Worm (Caenorhabditis elegans): ENCODE data around the gene swm-1.

swm-1 gene

ce11 chrV:9090824-9091798, 36.4 kb upstream of the swm-1 start:
- TF ChIP-seq tab-1 (GFP tag; IDR thresholded peaks at IDR 0.05): 0 out of 2 replicates have a peak, but pooled peaks have one; percentile 8

ce11 chrV:9088758-9089157, 34.1 kb upstream of the swm-1 start:
- TF ChIP-seq flt-1 (GFP tag; IDR thresholded peaks at IDR 0.05) (peak; percentile 42; the same call in 1 of the 2 replicates), ztf-23 (GFP tag; IDR thresholded peaks at IDR 0.05) (0 out of 2 replicates have a peak, but pooled peaks have one; percentile 7), ref-1 (GFP tag; conservative IDR thresholded peaks at IDR 0.05) (no peak)

ce11 chrV:9085845-9086244, 31.2 kb upstream of the swm-1 start:
- TF ChIP-seq flt-1 (GFP tag; IDR thresholded peaks at IDR 0.05) (no peak), ztf-29 (GFP tag; IDR thresholded peaks at IDR 0.05) (no peak), T22C8.4 (GFP tag; IDR thresholded peaks at IDR 0.05) (no peak), tab-1 (GFP tag; IDR thresholded peaks at IDR 0.05) (no peak), med-1 (GFP tag; optimal IDR thresholded peaks at IDR 0.05; ENCODE audit: insufficient read depth) (no peak), cog-1 (tag; optimal IDR thresholded peaks at IDR 0.05) (no peak), ref-1 (GFP tag; conservative IDR thresholded peaks at IDR 0.05) (no peak), klf-2 (GFP tag; conservative IDR thresholded peaks at IDR 0.05) (no peak), ztf-23 (GFP tag; IDR thresholded peaks at IDR 0.05) (no peak)

- no peak for TF ChIP-seq ztf-23 (GFP tag; IDR thresholded peaks at IDR 0.05)
- no peak for TF ChIP-seq ref-1 (GFP tag; conservative IDR thresholded peaks at IDR 0.05)
- no peak for TF ChIP-seq T22C8.4 (GFP tag; IDR thresholded peaks at IDR 0.05)
Observed at ce11 chrV:9084252-9084651, 29.6 kb upstream of the swm-1 start.

ce11 chrV:9082350-9082749, 27.7 kb upstream of the swm-1 start:
- TF ChIP-seq med-1 (GFP tag; optimal IDR thresholded peaks at IDR 0.05; ENCODE audit: insufficient read depth) (no peak), flt-1 (GFP tag; IDR thresholded peaks at IDR 0.05) (no peak), ref-1 (GFP tag; conservative IDR thresholded peaks at IDR 0.05) (no peak)

- no peak for TF ChIP-seq ztf-23 (GFP tag; IDR thresholded peaks at IDR 0.05)
- no peak for TF ChIP-seq cog-1 (tag; optimal IDR thresholded peaks at IDR 0.05)
- TF ChIP-seq ztf-29 (GFP tag; IDR thresholded peaks at IDR 0.05): no peak
- TF ChIP-seq med-1 (GFP tag; optimal IDR thresholded peaks at IDR 0.05; ENCODE audit: insufficient read depth): no peak
- no peak for TF ChIP-seq ref-1 (GFP tag; conservative IDR thresholded peaks at IDR 0.05)
- no peak for TF ChIP-seq klf-2 (GFP tag; conservative IDR thresholded peaks at IDR 0.05)
- no peak for TF ChIP-seq tab-1 (GFP tag; IDR thresholded peaks at IDR 0.05)
- no peak for TF ChIP-seq T22C8.4 (GFP tag; IDR thresholded peaks at IDR 0.05)
- TF ChIP-seq flt-1 (GFP tag; IDR thresholded peaks at IDR 0.05): no peak
Observed at ce11 chrV:9081410-9081809, 26.7 kb upstream of the swm-1 start.

ce11 chrV:9079965-9080432, 25.3 kb upstream of the swm-1 start:
- TF ChIP-seq T22C8.4 (GFP tag; IDR thresholded peaks at IDR 0.05) (no peak), klf-2 (GFP tag; conservative IDR thresholded peaks at IDR 0.05) (no peak), cog-1 (tag; optimal IDR thresholded peaks at IDR 0.05) (no peak), ztf-29 (GFP tag; IDR thresholded peaks at IDR 0.05) (no peak), flt-1 (GFP tag; IDR thresholded peaks at IDR 0.05) (no peak), tab-1 (GFP tag; IDR thresholded peaks at IDR 0.05) (no peak), ztf-23 (GFP tag; IDR thresholded peaks at IDR 0.05) (no peak), ref-1 (GFP tag; conservative IDR thresholded peaks at IDR 0.05) (no peak), med-1 (GFP tag; optimal IDR thresholded peaks at IDR 0.05; ENCODE audit: insufficient read depth) (no peak)

ce11 chrV:9078815-9079525, 24.3 kb upstream of the swm-1 start:
- TF ChIP-seq ref-1 (GFP tag; conservative IDR thresholded peaks at IDR 0.05): no peak
- no peak for TF ChIP-seq med-1 (GFP tag; optimal IDR thresholded peaks at IDR 0.05; ENCODE audit: insufficient read depth)
- no peak for TF ChIP-seq klf-2 (GFP tag; conservative IDR thresholded peaks at IDR 0.05)

- TF ChIP-seq cog-1 (tag; optimal IDR thresholded peaks at IDR 0.05) (no peak), klf-2 (GFP tag; conservative IDR thresholded peaks at IDR 0.05) (no peak), tab-1 (GFP tag; IDR thresholded peaks at IDR 0.05) (no peak), T22C8.4 (GFP tag; IDR thresholded peaks at IDR 0.05) (no peak), ztf-23 (GFP tag; IDR thresholded peaks at IDR 0.05) (no peak), flt-1 (GFP tag; IDR thresholded peaks at IDR 0.05) (no peak)
Observed at ce11 chrV:9078067-9078581, 23.5 kb upstream of the swm-1 start.

- TF ChIP-seq med-1 (GFP tag; optimal IDR thresholded peaks at IDR 0.05; ENCODE audit: insufficient read depth) (no peak), cog-1 (tag; optimal IDR thresholded peaks at IDR 0.05) (no peak), ztf-23 (GFP tag; IDR thresholded peaks at IDR 0.05) (no peak), T22C8.4 (GFP tag; IDR thresholded peaks at IDR 0.05) (no peak), flt-1 (GFP tag; IDR thresholded peaks at IDR 0.05) (no peak), tab-1 (GFP tag; IDR thresholded peaks at IDR 0.05) (no peak), klf-2 (GFP tag; conservative IDR thresholded peaks at IDR 0.05) (no peak), ref-1 (GFP tag; conservative IDR thresholded peaks at IDR 0.05) (no peak), ztf-29 (GFP tag; IDR thresholded peaks at IDR 0.05) (no peak)
Observed at ce11 chrV:9076273-9076672, 21.6 kb upstream of the swm-1 start, which contains the start of gene T27E4.7. Gene T27E4.7, minus strand, starts transcription at chrV:9076322.

Data from whole organism, midembryonic.